Fruit fly (Drosophila melanogaster) whole organism: ENCODE results near the gene CG42238.

Experiments
- CG8478 ChIP-seq: fragments of >200 bp; optimal IDR thresholded peaks from 2 replicates; lab custom pipeline; 2018; ENCODE audit warnings: inconsistent platforms
- Dll ChIP-seq: fragments of >200 bp; optimal IDR thresholded peaks from 2 replicates; lab custom pipeline; 2017
- EcR ChIP-seq, 2 experiments: fragments of >200 bp; optimal IDR thresholded peaks; 2 replicates each; lab custom pipeline; 2017; ENCODE audit warnings: missing biosample characterization in 2 of 2, missing genetic modification characterization in 2 of 2, missing genetic modification reagents in 2 of 2
- pan ChIP-seq: fragments of >200 bp; optimal IDR thresholded peaks from 2 replicates; lab custom pipeline; 2017
- psq ChIP-seq: fragments of >200 bp; optimal IDR thresholded peaks from 2 replicates; lab custom pipeline; 2017
- usp ChIP-seq: fragments of >200 bp; optimal IDR thresholded peaks from 2 replicates; lab custom pipeline; 2017; ENCODE audit warnings: missing biosample characterization, missing genetic modification characterization, mixed read lengths

dm6 chr2L:20940738-20941137 lies 111.2 kb downstream of the CG42238 start:
- TF ChIP-seq CG8478 (lab: Kevin White, UChicago) (no peak), usp (GFP tag; lab: Kevin White, UChicago) (no peak), psq (no peak), pan (lab: Kevin White, UChicago) (no peak), Dll (lab: Kevin White, UChicago) (no peak), EcR (GFP tag; optimal IDR thresholded peaks at IDR 0.05; lab: Kevin White, UChicago) (no peak)
